Worm (Caenorhabditis elegans): ENCODE measurements around the gene T24C12.1.
A peak's percentile ranks its signal among the peaks of the same experiment; 100 is the strongest.

The T24C12.1 gene

ce11 chrX:2214454-2214853 lies 15.2 kb downstream of the T24C12.1 start:
- no peak for TF ChIP-seq lin-39 (tag; optimal IDR thresholded peaks at IDR 0.05)
- TF ChIP-seq snpc-4 (tag; optimal IDR thresholded peaks at IDR 0.05): no peak
- peak; percentile 77 for TF ChIP-seq nhr-23 (tag; optimal IDR thresholded peaks at IDR 0.05)
- TF ChIP-seq mdl-1 (tag; optimal IDR thresholded peaks at IDR 0.05): no peak

ce11 chrX:2215108-2215507 lies 15.9 kb downstream of the T24C12.1 start:
- peak in 2 of 3 experiments; percentile 76 to 86 for TF ChIP-seq elt-3 (tag; optimal IDR thresholded peaks at IDR 0.05)
- no peak for TF ChIP-seq ceh-82 (tag; optimal IDR thresholded peaks at IDR 0.05)
- no peak for TF ChIP-seq aly-2 (tag; optimal IDR thresholded peaks at IDR 0.05)
- TF ChIP-seq lin-39 (tag; optimal IDR thresholded peaks at IDR 0.05): no peak
- TF ChIP-seq nhr-67 (tag; optimal IDR thresholded peaks at IDR 0.05): no peak
- TF ChIP-seq ZK546.5 (tag; optimal IDR thresholded peaks at IDR 0.05): no peak
- no peak for TF ChIP-seq nhr-11 (tag; optimal IDR thresholded peaks at IDR 0.05)
- no peak for TF ChIP-seq lin-15B (tag; optimal IDR thresholded peaks at IDR 0.05)
- no peak for TF ChIP-seq nhr-28 (tag; optimal IDR thresholded peaks at IDR 0.05)
- no peak for TF ChIP-seq sea-2 (GFP tag; optimal IDR thresholded peaks at IDR 0.05)
- no peak for TF ChIP-seq ztf-4 (tag; optimal IDR thresholded peaks at IDR 0.05)
- no peak for TF ChIP-seq nhr-23 (tag; optimal IDR thresholded peaks at IDR 0.05)
- no peak for TF ChIP-seq fos-1 (tag; optimal IDR thresholded peaks at IDR 0.05)
- no peak for TF ChIP-seq mml-1 (tag; optimal IDR thresholded peaks at IDR 0.05)
- no peak for TF ChIP-seq ceh-9 (tag; optimal IDR thresholded peaks at IDR 0.05)
- no peak for TF ChIP-seq jun-1 (tag; optimal IDR thresholded peaks at IDR 0.05)
- TF ChIP-seq ceh-16 (tag; optimal IDR thresholded peaks at IDR 0.05): no peak
- TF ChIP-seq nhr-25 (tag; optimal IDR thresholded peaks at IDR 0.05): peak; percentile 32
- TF ChIP-seq unc-39 (tag; optimal IDR thresholded peaks at IDR 0.05): no peak
- no peak for TF ChIP-seq nhr-12 (tag; optimal IDR thresholded peaks at IDR 0.05)
- no peak for TF ChIP-seq nhr-77 (tag; optimal IDR thresholded peaks at IDR 0.05)
- no peak for TF ChIP-seq ama-1 (optimal IDR thresholded peaks at IDR 0.05)
- no peak for TF ChIP-seq unc-62 (GFP tag; optimal IDR thresholded peaks at IDR 0.05)
- no peak for TF ChIP-seq zag-1 (tag; optimal IDR thresholded peaks at IDR 0.05)
- TF ChIP-seq egl-27 (tag; optimal IDR thresholded peaks at IDR 0.05): no peak
- TF ChIP-seq nhr-76 (tag; optimal IDR thresholded peaks at IDR 0.05): no peak
- no peak for TF ChIP-seq hmg-11 (tag; optimal IDR thresholded peaks at IDR 0.05)
- peak; percentile 57 for TF ChIP-seq elt-2 (tag; optimal IDR thresholded peaks at IDR 0.05)
- no peak for TF ChIP-seq daf-12 (tag; optimal IDR thresholded peaks at IDR 0.05)
- peak; percentile 22 for TF ChIP-seq pha-4 (tag; optimal IDR thresholded peaks at IDR 0.05)
- TF ChIP-seq ceh-28 (tag; optimal IDR thresholded peaks at IDR 0.05): no peak
- no peak for TF ChIP-seq fkh-2 (tag; optimal IDR thresholded peaks at IDR 0.05)
- no peak for TF ChIP-seq ztf-11 (tag; optimal IDR thresholded peaks at IDR 0.05)
- TF ChIP-seq nhr-43 (tag; optimal IDR thresholded peaks at IDR 0.05; ENCODE audit: poor library complexity, severe bottlenecking): peak; percentile 43
- TF ChIP-seq nfya-1 (tag; optimal IDR thresholded peaks at IDR 0.05; ENCODE audit: insufficient read depth): peak; percentile 22
- TF ChIP-seq egl-5 (tag; optimal IDR thresholded peaks at IDR 0.05): no peak
- TF ChIP-seq elt-1 (tag; optimal IDR thresholded peaks at IDR 0.05): no peak
- TF ChIP-seq tbx-2 (tag; optimal IDR thresholded peaks at IDR 0.05): no peak
- no peak for TF ChIP-seq snpc-4 (tag; optimal IDR thresholded peaks at IDR 0.05)
- no peak for TF ChIP-seq nhr-237 (tag; optimal IDR thresholded peaks at IDR 0.05)
- peak; percentile 1 for TF ChIP-seq pqm-1 (tag; optimal IDR thresholded peaks at IDR 0.05)
- no peak for TF ChIP-seq fkh-10 (GFP tag; optimal IDR thresholded peaks at IDR 0.05)
- TF ChIP-seq skn-1 (tag; optimal IDR thresholded peaks at IDR 0.05): no peak
- peak; percentile 1 for TF ChIP-seq mdl-1 (tag; optimal IDR thresholded peaks at IDR 0.05)
- no peak for TF ChIP-seq lsy-12 (tag; optimal IDR thresholded peaks at IDR 0.05)
- no peak for TF ChIP-seq eor-1 (tag; optimal IDR thresholded peaks at IDR 0.05)
- TF ChIP-seq R02D3.7 (tag; optimal IDR thresholded peaks at IDR 0.05): no peak

All from whole organism, L3 larva.